Worm (Caenorhabditis elegans) whole organism, early embryonic: ENCODE results near the gene K09C6.9.

Experiments used
- ama-1 ChIP-seq: fragments of 150-350 bp; optimal IDR thresholded peaks from 2 replicates; lab custom pipeline; 2014
- ets-7 ChIP-seq: sonication (generic microtip); optimal IDR thresholded peaks from 2 replicates; lab custom pipeline; 2016; ENCODE audit warnings: missing genotype, missing genetic modification characterization, missing compliant biosample characterization

DNA sequence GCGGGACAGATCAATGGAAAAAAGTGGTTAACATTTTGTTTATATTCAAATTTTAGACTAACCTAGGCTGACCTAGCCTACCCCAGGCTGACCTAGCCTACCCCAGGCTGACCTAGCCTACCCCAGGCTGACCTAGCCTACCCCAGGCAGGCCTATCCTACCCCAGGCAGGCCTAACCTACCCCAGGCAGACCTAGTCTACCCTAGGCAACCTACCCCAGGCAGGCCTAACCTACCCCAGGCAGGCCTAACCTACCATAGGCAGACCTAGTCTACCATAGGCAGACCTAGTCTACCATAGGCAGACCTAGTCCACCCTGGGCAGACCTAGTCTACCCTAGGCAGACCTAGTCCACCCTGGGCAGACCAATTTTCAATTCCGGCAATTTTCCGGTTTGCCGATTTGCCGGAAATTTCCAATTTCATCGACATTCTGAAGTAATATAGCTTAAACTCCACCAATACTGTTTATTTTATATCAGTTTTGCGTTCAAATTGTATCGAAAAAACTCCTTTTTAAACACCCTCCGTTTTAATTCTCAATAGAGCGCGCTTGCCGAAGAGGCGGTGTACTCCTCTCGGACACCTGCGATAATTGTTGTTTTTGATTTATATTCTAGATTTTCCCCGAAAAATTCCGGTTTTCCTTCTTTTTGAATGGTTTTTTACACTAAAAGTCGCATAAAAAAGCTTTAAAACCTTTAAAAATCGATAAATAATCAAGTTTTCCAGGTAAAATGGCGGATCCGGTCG is 49.5 kb upstream of the K09C6.9 start, which contains the start of gene trm-2A:
- TF ChIP-seq ama-1 (lab: Kevin White, UChicago), result no peak
- no peak for TF ChIP-seq ets-7 (tag; lab: Kevin White, UChicago)
